Fruit fly (Drosophila melanogaster): Measurements from ENCODE around the gene LysP.

The LysP gene

dm6 chr3L:1235426-1235825, 16.9 kb upstream of the LysP start, which contains the start of gene galene (continued):
- TF ChIP-seq CG10543 (GFP tag; optimal IDR thresholded peaks at IDR 0.05) (peak; percentile 8), sens-2 (GFP tag; IDR thresholded peaks at IDR 0.05) (no peak), ap (GFP tag; IDR thresholded peaks at IDR 0.05) (no peak), CG8388 (GFP tag; optimal IDR thresholded peaks at IDR 0.05) (no peak), vnd (GFP tag; IDR thresholded peaks at IDR 0.05; ENCODE audit: partially characterized antibody) (no peak), repo (GFP tag; optimal IDR thresholded peaks at IDR 0.05) (no peak), CG3065 (GFP tag; optimal IDR thresholded peaks at IDR 0.05) (no peak), trh (GFP tag; optimal IDR thresholded peaks at IDR 0.05) (no peak), E2f2 (GFP tag; IDR thresholded peaks at IDR 0.05) (no peak), CG1529 (GFP tag; optimal IDR thresholded peaks at IDR 0.05) (no peak), ERR (GFP tag; optimal IDR thresholded peaks at IDR 0.05) (no peak)

- TF ChIP-seq Deaf1 (tag; optimal IDR thresholded peaks at IDR 0.05) (peak; percentile 2), sob (GFP tag; IDR thresholded peaks at IDR 0.05) (no peak), pb (GFP tag; optimal IDR thresholded peaks at IDR 0.05) (no peak), CG1024 (GFP tag; IDR thresholded peaks at IDR 0.05) (no peak), CG32532 (GFP tag; IDR thresholded peaks at IDR 0.05) (no peak), PHDP (tag; optimal IDR thresholded peaks at IDR 0.05) (no peak), D (optimal IDR thresholded peaks at IDR 0.05) (no peak), D (GFP tag; optimal IDR thresholded peaks at IDR 0.05) (no peak), HmgZ (tag; optimal IDR thresholded peaks at IDR 0.05) (peak; percentile 22), da (GFP tag; optimal IDR thresholded peaks at IDR 0.05) (no peak), TFAM (GFP tag; optimal IDR thresholded peaks at IDR 0.05) (no peak), hkb (optimal IDR thresholded peaks at IDR 0.05) (no peak), hkb (GFP tag; IDR thresholded peaks at IDR 0.05) (no peak), CHES-1-like (GFP tag; optimal IDR thresholded peaks at IDR 0.05) (no peak), CG10959 (GFP tag; IDR thresholded peaks at IDR 0.05) (no peak), CG15011 (GFP tag; optimal IDR thresholded peaks at IDR 0.05) (no peak), exex (tag; optimal IDR thresholded peaks at IDR 0.05) (peak; percentile 43), row (GFP tag; IDR thresholded peaks at IDR 0.05) (no peak), CG10431 (GFP tag; optimal IDR thresholded peaks at IDR 0.05) (no peak), Mes4 (GFP tag; optimal IDR thresholded peaks at IDR 0.05) (no peak), CG8478 (optimal IDR thresholded peaks at IDR 0.05) (no peak), tin (GFP tag; optimal IDR thresholded peaks at IDR 0.05) (no peak), CG11398 (GFP tag; optimal IDR thresholded peaks at IDR 0.05) (no peak), Lpt (GFP tag; optimal IDR thresholded peaks at IDR 0.05) (no peak), sug (tag; optimal IDR thresholded peaks at IDR 0.05) (peak; percentile 36), CG7745 (tag; optimal IDR thresholded peaks at IDR 0.05) (no peak), CG30431 (GFP tag; optimal IDR thresholded peaks at IDR 0.05) (no peak)
These were observed 15.3 kb upstream of the LysP start, which contains the start of gene CG33966 for dm6 chr3L:1233830-1234229. Gene CG33966, plus strand, starts transcription at chr3L:1234130.

- TF ChIP-seq sens-2 (GFP tag; IDR thresholded peaks at IDR 0.05) (no peak), HmgD (GFP tag; optimal IDR thresholded peaks at IDR 0.05) (no peak), CG12236 (GFP tag; optimal IDR thresholded peaks at IDR 0.05) (no peak), CG15011 (GFP tag; optimal IDR thresholded peaks at IDR 0.05) (no peak), Camta (GFP tag; optimal IDR thresholded peaks at IDR 0.05) (no peak), exex (tag; optimal IDR thresholded peaks at IDR 0.05) (peak; percentile 65)
These were observed 14.1 kb upstream of the LysP start, which contains the start of gene CG33965 for dm6 chr3L:1232582-1232981. Gene CG33965, plus strand, starts transcription at chr3L:1232882.
